Fruit fly (Drosophila melanogaster) S2 (cell line): ENCODE data around the gene CG3339.

Experiments used
- CG8478 ChIP-seq: fragments of >200 bp; optimal IDR thresholded peaks from 2 replicates; lab custom pipeline; 2018
- CTCF ChIP-seq, 2 experiments: fragments of >200 bp; optimal IDR thresholded peaks; 2 replicates each; lab custom pipeline; 2018

- TF ChIP-seq CTCF (optimal IDR thresholded peaks at IDR 0.05; lab: Kevin White, UChicago): no peak
- TF ChIP-seq CG8478 (lab: Kevin White, UChicago): no peak
These were observed 74.2 kb downstream of the CG3339 start, which contains the start of gene CG5984 for dm6 chr3R:27247892-27248291.
